Fruit fly (Drosophila melanogaster) whole organism, embryonic: ENCODE data around the gene CG3726.

Experiments
- BEAF-32 ChIP-seq: fragments of 200-800 bp; sonication (Bioruptor generic); optimal IDR thresholded peaks from 3 replicates; lab custom pipeline; 2017; ENCODE audit warnings: missing biosample characterization, missing genetic modification characterization, mild to moderate bottlenecking, moderate library complexity, missing genetic modification reagents
- Bgb ChIP-seq: fragments of 200-800 bp; sonication (Bioruptor generic); IDR thresholded peaks from 2 replicates; pipeline ENCODE4 v1.3.6; 2022; ENCODE audit warnings: missing biosample characterization, missing genetic modification characterization; ENCODE audit not compliant: partially characterized antibody
- CG12769 ChIP-seq: fragments of 200-800 bp; sonication (Bioruptor generic); optimal IDR thresholded peaks from 2 replicates; lab custom pipeline; 2019; ENCODE audit warnings: missing biosample characterization, mild to moderate bottlenecking, missing genetic modification characterization, moderate library complexity
- CG13287 ChIP-seq: fragments of 200-800 bp; sonication (Bioruptor generic); IDR thresholded peaks from 2 replicates; pipeline ENCODE4 v1.3.6; 2022; ENCODE audit warnings: missing biosample characterization, missing genetic modification characterization; ENCODE audit not compliant: partially characterized antibody
- CG15514 ChIP-seq: fragments of 200-800 bp; sonication (Bioruptor generic); optimal IDR thresholded peaks from 3 replicates; lab custom pipeline; 2017; ENCODE audit warnings: missing biosample characterization, missing genetic modification characterization, mild to moderate bottlenecking, moderate library complexity, missing genetic modification reagents
- CG17912 ChIP-seq: fragments of 200-800 bp; sonication (Bioruptor generic); optimal IDR thresholded peaks from 2 replicates; lab custom pipeline; 2018; ENCODE audit warnings: missing biosample characterization, mild to moderate bottlenecking, missing genetic modification characterization
- CG18764 ChIP-seq: fragments of 200-800 bp; sonication (Bioruptor generic); optimal IDR thresholded peaks from 3 replicates; lab custom pipeline; 2016; ENCODE audit warnings: missing biosample characterization, missing genetic modification characterization
- CG2202 ChIP-seq: fragments of 200-800 bp; sonication (Bioruptor generic); optimal IDR thresholded peaks from 2 replicates; lab custom pipeline; 2018; ENCODE audit warnings: missing biosample characterization, mild to moderate bottlenecking, missing genetic modification characterization
- CG32767 ChIP-seq: fragments of 200-800 bp; sonication (Bioruptor generic); IDR thresholded peaks from 2 replicates; pipeline ENCODE4 v1.3.6; 2022; ENCODE audit warnings: missing biosample characterization, missing genetic modification characterization
- CG3726 ChIP-seq: fragments of 200-800 bp; sonication (Bioruptor generic); IDR thresholded peaks from 3 replicates; pipeline ENCODE4, ENCODE4 v1.3.6; 2022; ENCODE audit warnings: missing biosample characterization, missing genetic modification characterization
- CG8944 ChIP-seq: fragments of 200-800 bp; sonication (Bioruptor generic); optimal IDR thresholded peaks from 3 replicates; lab custom pipeline; 2016; ENCODE audit warnings: missing biosample characterization, missing genetic modification characterization
- CG9932 ChIP-seq: fragments of 200-800 bp; sonication (Bioruptor generic); IDR thresholded peaks from 2 replicates; pipeline ENCODE4 v1.3.6; 2022; ENCODE audit warnings: missing biosample characterization, missing genetic modification characterization
- CTCF ChIP-seq: fragments of 200-800 bp; sonication (Bioruptor generic); optimal IDR thresholded peaks from 2 replicates; lab custom pipeline; 2017; ENCODE audit warnings: missing biosample characterization, mild to moderate bottlenecking, missing genetic modification characterization, moderate library complexity
- D19A ChIP-seq: fragments of 200-800 bp; optimal IDR thresholded peaks from 3 replicates; lab custom pipeline; 2019; ENCODE audit warnings: missing biosample characterization, mild to moderate bottlenecking, missing genetic modification characterization, moderate library complexity
- Doc3 ChIP-seq: fragments of 200-800 bp; sonication (Bioruptor generic); IDR thresholded peaks from 3 replicates; pipeline ENCODE4 v1.3.6; 2022; ENCODE audit warnings: missing biosample characterization, missing genetic modification characterization; ENCODE audit not compliant: partially characterized antibody
- Fer1 ChIP-seq: fragments of 200-800 bp; sonication (Bioruptor generic); optimal IDR thresholded peaks from 2 replicates; lab custom pipeline; 2017; ENCODE audit warnings: missing biosample characterization, mild to moderate bottlenecking, missing genetic modification characterization
- HLH4C ChIP-seq: fragments of 200-800 bp; sonication (Bioruptor generic); IDR thresholded peaks from 3 replicates; pipeline ENCODE4 v1.3.6; 2022; ENCODE audit warnings: missing biosample characterization, missing genetic modification characterization; ENCODE audit not compliant: partially characterized antibody
- Hmr ChIP-seq: fragments of 200-800 bp; sonication (Bioruptor generic); optimal IDR thresholded peaks from 3 replicates; lab custom pipeline; 2017; ENCODE audit warnings: mild to moderate bottlenecking, missing biosample characterization, missing genetic modification reagents, missing genetic modification characterization
- Hr78 ChIP-seq, 2 experiments: fragments of 200-800 bp in 1 of 2; fragments of >200 bp in 1 of 2; sonication (Bioruptor generic) in 1 of 2; optimal IDR thresholded peaks; 2 replicates each; lab custom pipeline; 2017 to 2019; ENCODE audit warnings: missing biosample characterization in 2 of 2, missing genetic modification characterization in 2 of 2, mild to moderate bottlenecking in 1 of 2, moderate library complexity in 1 of 2
- Jarid2 ChIP-seq: fragments of 200-800 bp; sonication (Bioruptor generic); optimal IDR thresholded peaks from 3 replicates; lab custom pipeline; 2017; ENCODE audit warnings: mild to moderate bottlenecking, missing biosample characterization, missing genetic modification reagents, missing genetic modification characterization
- MESR4 ChIP-seq: fragments of 200-800 bp; sonication (Bioruptor generic); optimal IDR thresholded peaks from 2 replicates; lab custom pipeline; 2018; ENCODE audit warnings: missing biosample characterization, mild to moderate bottlenecking, missing genetic modification characterization, moderate library complexity
- Med ChIP-seq: fragments of 200-800 bp; sonication (Bioruptor generic); peaks from one replicate; lab custom pipeline; 2016; ENCODE audit warnings: missing biosample characterization, missing genetic modification characterization, mild to moderate bottlenecking, inconsistent platforms, moderate library complexity
- Nf-YB ChIP-seq: fragments of 200-800 bp; sonication (Bioruptor generic); optimal IDR thresholded peaks from 3 replicates; lab custom pipeline; 2019; ENCODE audit warnings: missing biosample characterization, mild to moderate bottlenecking, missing genetic modification characterization, moderate library complexity
- Scr ChIP-seq: fragments of 200-800 bp; sonication (Bioruptor generic); IDR thresholded peaks from 2 replicates; pipeline ENCODE4 v1.3.6; 2022; ENCODE audit warnings: missing biosample characterization, missing genetic modification characterization; ENCODE audit not compliant: partially characterized antibody
- Sry-δ ChIP-seq: fragments of 200-800 bp; sonication (Bioruptor generic); optimal IDR thresholded peaks from 2 replicates; lab custom pipeline; 2016; ENCODE audit warnings: missing biosample characterization, missing genetic modification characterization
- Vsx1 ChIP-seq: fragments of 200-800 bp; sonication (Bioruptor generic); optimal IDR thresholded peaks from 2 replicates; lab custom pipeline; 2017; ENCODE audit warnings: missing biosample characterization, mild to moderate bottlenecking, missing genetic modification characterization, missing genetic modification reagents
- bbx ChIP-seq: fragments of 200-800 bp; sonication (Bioruptor generic); IDR thresholded peaks from 2 replicates; pipeline ENCODE4 v1.3.6; 2022; ENCODE audit warnings: missing biosample characterization, missing genetic modification characterization; ENCODE audit not compliant: partially characterized antibody
- chinmo ChIP-seq: fragments of 200-800 bp; sonication (Bioruptor generic); IDR thresholded peaks from 4 replicates; pipeline ENCODE4 v1.3.6; 2022; ENCODE audit warnings: missing biosample characterization, missing genetic modification characterization; ENCODE audit not compliant: partially characterized antibody
- gem ChIP-seq: fragments of 200-800 bp; sonication (Bioruptor generic); optimal IDR thresholded peaks from 2 replicates; lab custom pipeline; 2019; ENCODE audit warnings: missing biosample characterization, mild to moderate bottlenecking, missing genetic modification characterization, moderate library complexity
- gfzf ChIP-seq: fragments of 200-800 bp; sonication (Bioruptor generic); optimal IDR thresholded peaks from 2 replicates; lab custom pipeline; 2016; ENCODE audit warnings: missing biosample characterization, mild to moderate bottlenecking, missing genetic modification characterization, moderate library complexity
- hkb ChIP-seq, 2 experiments: fragments of 200-800 bp in 1 of 2; fragments of >200 bp in 1 of 2; sonication (Bioruptor generic) in 1 of 2; IDR thresholded peaks in 1 of 2; optimal IDR thresholded peaks in 1 of 2; 2 replicates each; pipeline versions ENCODE4 v1.3.6 to Lab custom; 2017 to 2022; ENCODE audit warnings: missing biosample characterization in 1 of 2, missing genetic modification characterization in 1 of 2
- kah ChIP-seq: fragments of 200-800 bp; sonication (Bioruptor generic); optimal IDR thresholded peaks from 2 replicates; lab custom pipeline; 2018; ENCODE audit warnings: missing biosample characterization, mild to moderate bottlenecking, missing genetic modification characterization
- kay ChIP-seq: fragments of 200-800 bp; sonication (Bioruptor generic); optimal IDR thresholded peaks from 2 replicates; lab custom pipeline; 2016; ENCODE audit warnings: missing biosample characterization, missing genetic modification characterization
- lab ChIP-seq: fragments of 200-800 bp; sonication (Bioruptor generic); optimal IDR thresholded peaks from 3 replicates; lab custom pipeline; 2017; ENCODE audit warnings: missing biosample characterization, missing genetic modification characterization, mild to moderate bottlenecking, moderate library complexity, missing genetic modification reagents
- lbe ChIP-seq: fragments of 200-800 bp; sonication (Bioruptor generic); optimal IDR thresholded peaks from 2 replicates; lab custom pipeline; 2016; ENCODE audit warnings: missing biosample characterization, mild to moderate bottlenecking, missing genetic modification characterization
- nau ChIP-seq: fragments of 200-800 bp; sonication (Bioruptor generic); optimal IDR thresholded peaks from 3 replicates; lab custom pipeline; 2017; ENCODE audit warnings: missing biosample characterization, mild to moderate bottlenecking, missing genetic modification characterization, missing genetic modification reagents
- nerfin-2 ChIP-seq: fragments of 200-800 bp; sonication (Bioruptor generic); IDR thresholded peaks from 2 replicates; pipeline ENCODE4 v1.3.6; 2022; ENCODE audit warnings: missing biosample characterization, missing genetic modification characterization; ENCODE audit not compliant: partially characterized antibody
- nom ChIP-seq: fragments of 200-800 bp; sonication (Bioruptor generic); optimal IDR thresholded peaks from 2 replicates; lab custom pipeline; 2017; ENCODE audit warnings: missing biosample characterization, missing genetic modification characterization, mild to moderate bottlenecking, moderate library complexity, missing genetic modification reagents
- pzg ChIP-seq: fragments of 200-800 bp; sonication (Bioruptor generic); optimal IDR thresholded peaks from 3 replicates; lab custom pipeline; 2018; ENCODE audit warnings: missing biosample characterization, mild to moderate bottlenecking, missing genetic modification characterization, moderate library complexity
- sim ChIP-seq: fragments of 200-800 bp; sonication (Bioruptor generic); IDR thresholded peaks from 2 replicates; pipeline ENCODE4 v1.3.6; 2022; ENCODE audit warnings: missing biosample characterization, missing genetic modification characterization
- slp2 ChIP-seq: fragments of 200-800 bp; sonication (Bioruptor generic); optimal IDR thresholded peaks from 2 replicates; lab custom pipeline; 2016; ENCODE audit warnings: missing biosample characterization, missing genetic modification characterization
- sug ChIP-seq: fragments of 200-800 bp; optimal IDR thresholded peaks from 2 replicates; lab custom pipeline; 2019; ENCODE audit warnings: missing biosample characterization, mild to moderate bottlenecking, missing genetic modification characterization, moderate library complexity
- trh ChIP-seq: fragments of 200-800 bp; sonication (Bioruptor generic); optimal IDR thresholded peaks from 2 replicates; lab custom pipeline; 2016; ENCODE audit warnings: missing biosample characterization, missing genetic modification characterization
- vnd ChIP-seq: fragments of 200-800 bp; sonication (Bioruptor generic); IDR thresholded peaks from 3 replicates; pipeline ENCODE4 v1.3.6; 2022; ENCODE audit warnings: missing biosample characterization, missing genetic modification characterization; ENCODE audit not compliant: partially characterized antibody
- zfh1 ChIP-seq: fragments of 200-800 bp; sonication (Bioruptor generic); IDR thresholded peaks from 3 replicates; pipeline ENCODE4 v1.3.6; 2022; ENCODE audit warnings: missing biosample characterization, missing genetic modification characterization

Gene CG3726

dm6 chrX:5915752-5916493, 974 bp upstream of the CG3726 start:
- TF ChIP-seq pzg = peak; percentile 29
- TF ChIP-seq CG12769 (tag; lab: Kevin White, UChicago) = peak; percentile 45
- TF ChIP-seq Jarid2 = no peak
- TF ChIP-seq MESR4 (GFP tag; lab: Kevin White, UChicago) = peak; percentile 4
- TF ChIP-seq Med (GFP tag; lab: Kevin White, UChicago) = peak; percentile 84
- 0 out of 3 replicates have a peak, but pooled peaks have one; percentile 17 for TF ChIP-seq zfh1 (GFP tag; lab: Robert Waterston, UW)
- TF ChIP-seq lbe (GFP tag; lab: Kevin White, UChicago) = peak; percentile 7
- TF ChIP-seq CG13287 (GFP tag; lab: Robert Waterston, UW) = peak; percentile 41
- 0 out of 2 replicates have a peak, but pooled peaks have one; percentile 21 for TF ChIP-seq Scr (GFP tag; lab: Robert Waterston, UW)
- TF ChIP-seq Doc3 (GFP tag; lab: Robert Waterston, UW) = 0 out of 3 replicates have a peak, but pooled peaks have one; percentile 27
- peak; percentile 12 for TF ChIP-seq gfzf (GFP tag; lab: Kevin White, UChicago)
- TF ChIP-seq Hmr (GFP tag; lab: Kevin White, UChicago) = peak; percentile 18
- no peak for TF ChIP-seq CG8944
- peak; percentile 26 for TF ChIP-seq Fer1 (GFP tag; lab: Kevin White, UChicago)
- TF ChIP-seq sim (GFP tag; lab: Robert Waterston, UW) = no peak
- peak; percentile 47; the same call in 1 of the 2 replicates for TF ChIP-seq bbx
- TF ChIP-seq sug (tag; lab: Kevin White, UChicago) = no peak
- 0 out of 3 replicates have a peak, but pooled peaks have one; percentile 5 for TF ChIP-seq CG3726 (GFP tag; lab: Robert Waterston, UW)
- TF ChIP-seq nau (GFP tag; lab: Kevin White, UChicago) = no peak
- no peak for TF ChIP-seq CG2202 (tag; lab: Kevin White, UChicago)
- TF ChIP-seq Nf-YB (GFP tag; lab: Kevin White, UChicago) = no peak
- peak; percentile 74 for TF ChIP-seq Sry-δ (GFP tag; lab: Kevin White, UChicago)
- 0 out of 2 replicates have a peak, but pooled peaks have one; percentile 14 for TF ChIP-seq CG9932 (GFP tag; lab: Robert Waterston, UW)
- peak; percentile 77 for TF ChIP-seq CTCF
- TF ChIP-seq CG15514 (GFP tag; lab: Kevin White, UChicago) = peak; percentile 30
- 0 out of 2 replicates have a peak, but pooled peaks have one; percentile 15 for TF ChIP-seq CG32767
- TF ChIP-seq hkb (optimal IDR thresholded peaks at IDR 0.05; lab: Kevin White, UChicago) = no peak
- 0 out of 2 replicates have a peak, but pooled peaks have one; percentile 21 for TF ChIP-seq hkb (GFP tag; IDR thresholded peaks at IDR 0.05; lab: Robert Waterston, UW)
- no peak for TF ChIP-seq kah (GFP tag; lab: Kevin White, UChicago)
- TF ChIP-seq gem (tag; lab: Kevin White, UChicago) = no peak
- no peak for TF ChIP-seq Hr78 (GFP tag; optimal IDR thresholded peaks at IDR 0.05; lab: Kevin White, UChicago)
- TF ChIP-seq BEAF-32 (GFP tag; lab: Kevin White, UChicago) = peak; percentile 56
- no peak for TF ChIP-seq kay
- 0 out of 4 replicates have a peak, but pooled peaks have one; percentile 18 for TF ChIP-seq chinmo
- TF ChIP-seq Vsx1 (GFP tag; lab: Kevin White, UChicago) = peak; percentile 72
- TF ChIP-seq D19A (tag; lab: Kevin White, UChicago) = peak; percentile 71
- TF ChIP-seq Bgb = peak; percentile 57; the same call in 1 of the 2 replicates
- TF ChIP-seq trh (GFP tag; lab: Kevin White, UChicago) = no peak
- TF ChIP-seq nerfin-2 = 0 out of 2 replicates have a peak, but pooled peaks have one; percentile 24
- peak; percentile 16; the same call in 1 of the 3 replicates for TF ChIP-seq vnd (GFP tag; lab: Robert Waterston, UW)
- no peak for TF ChIP-seq CG17912 (GFP tag; lab: Kevin White, UChicago)
- peak; percentile 9 for TF ChIP-seq slp2 (GFP tag; lab: Kevin White, UChicago)
- TF ChIP-seq CG18764 (GFP tag; lab: Kevin White, UChicago) = no peak
- TF ChIP-seq HLH4C = peak; percentile 15; the same call in 1 of the 3 replicates
- TF ChIP-seq nom = peak; percentile 44
- TF ChIP-seq lab (GFP tag; lab: Kevin White, UChicago) = peak; percentile 1
